Worm (Caenorhabditis elegans) whole organism, L2 larva: Measurements from ENCODE around the gene sap-140.

Source experiments
- aly-2 ChIP-seq: fragments of 150-350 bp; optimal IDR thresholded peaks from 2 replicates; lab custom pipeline; 2014; ENCODE audit warnings: missing biosample characterization, missing genetic modification characterization
- ama-1 ChIP-seq: fragments of 150-350 bp; optimal IDR thresholded peaks from 2 replicates; lab custom pipeline; 2018; ENCODE audit warnings: inconsistent platforms
- elt-3 ChIP-seq: sonication (generic microtip); optimal IDR thresholded peaks from 2 replicates; lab custom pipeline; 2017; ENCODE audit warnings: missing biosample characterization, missing genetic modification characterization
- ztf-11 ChIP-seq: sonication (generic microtip); optimal IDR thresholded peaks from 2 replicates; lab custom pipeline; 2017; ENCODE audit warnings: missing biosample characterization, missing genetic modification characterization

DNA sequence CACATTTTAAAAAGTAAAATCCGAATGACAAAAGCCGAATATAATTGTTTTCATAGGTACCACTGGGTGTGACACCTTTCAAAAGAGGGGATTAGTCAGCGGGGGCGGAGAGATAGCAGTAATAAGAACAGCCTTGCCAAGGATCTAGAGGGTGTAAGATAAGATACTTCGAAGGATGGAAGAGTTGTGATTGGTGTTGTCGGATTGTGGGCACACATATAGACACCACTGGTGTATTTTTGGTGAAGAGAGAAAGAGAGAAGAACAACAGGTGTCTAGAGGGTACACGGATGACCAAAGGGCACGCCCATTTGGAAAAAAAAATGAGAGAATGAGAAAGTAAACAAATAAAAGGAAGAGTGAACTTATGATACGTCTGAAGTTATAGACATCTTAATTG lies 45.7 kb downstream of the sap-140 start:
- no peak for TF ChIP-seq elt-3 (tag; lab: Kevin White, UChicago)
- TF ChIP-seq aly-2 (tag; lab: Kevin White, UChicago) = no peak
- no peak for TF ChIP-seq ama-1 (lab: Kevin White, UChicago)
- TF ChIP-seq ztf-11 (tag; lab: Kevin White, UChicago) = no peak
